Fruit fly (Drosophila melanogaster) whole organism, embryonic: ENCODE measurements around the gene CG31126.

Source experiments
- Aef1 ChIP-seq: fragments of 200-800 bp; sonication (Bioruptor generic); IDR thresholded peaks from 3 replicates; pipeline ENCODE4 v1.3.6; 2022; ENCODE audit warnings: missing biosample characterization, missing genetic modification characterization
- Bteb2 ChIP-seq: fragments of 200-800 bp; sonication (Bioruptor generic); optimal IDR thresholded peaks from 2 replicates; lab custom pipeline; 2016; ENCODE audit warnings: missing biosample characterization, missing genetic modification characterization
- CG10147 ChIP-seq: fragments of 200-800 bp; sonication (Bioruptor generic); optimal IDR thresholded peaks from 2 replicates; lab custom pipeline; 2019; ENCODE audit warnings: missing biosample characterization, mild to moderate bottlenecking, missing genetic modification characterization, moderate library complexity
- CG10366 ChIP-seq: fragments of 200-800 bp; sonication (Bioruptor generic); IDR thresholded peaks from 2 replicates; pipeline ENCODE4 v1.3.6; 2022; ENCODE audit warnings: missing biosample characterization, missing genetic modification characterization
- CG10543 ChIP-seq: fragments of 200-800 bp; sonication (Bioruptor generic); optimal IDR thresholded peaks from 3 replicates; lab custom pipeline; 2017; ENCODE audit warnings: missing biosample characterization, mild to moderate bottlenecking, missing genetic modification characterization, moderate library complexity
- CG11085 ChIP-seq: fragments of 200-800 bp; sonication (Bioruptor generic); IDR thresholded peaks from 2 replicates; pipeline ENCODE4 v1.3.6; 2022; ENCODE audit warnings: missing biosample characterization, missing genetic modification characterization
- CG11247 ChIP-seq: fragments of 200-800 bp; sonication (Bioruptor generic); IDR thresholded peaks from 2 replicates; pipeline ENCODE4 v1.3.6; 2022; ENCODE audit warnings: missing biosample characterization, missing genetic modification characterization
- CG11696 ChIP-seq: fragments of 200-800 bp; sonication (Bioruptor generic); IDR thresholded peaks from 2 replicates; pipeline ENCODE4 v1.3.6; 2022; ENCODE audit warnings: missing biosample characterization, missing genetic modification characterization
- CG12071 ChIP-seq: fragments of 200-800 bp; sonication (Bioruptor generic); optimal IDR thresholded peaks from 3 replicates; lab custom pipeline; 2018; ENCODE audit warnings: missing biosample characterization, mild to moderate bottlenecking, missing genetic modification characterization
- CG13287 ChIP-seq: fragments of 200-800 bp; sonication (Bioruptor generic); IDR thresholded peaks from 2 replicates; pipeline ENCODE4 v1.3.6; 2022; ENCODE audit warnings: missing biosample characterization, missing genetic modification characterization; ENCODE audit not compliant: partially characterized antibody
- CG14710 ChIP-seq: fragments of 200-800 bp; sonication (Bioruptor generic); optimal IDR thresholded peaks from 3 replicates; lab custom pipeline; 2019; ENCODE audit warnings: missing biosample characterization, mild to moderate bottlenecking, missing genetic modification characterization, moderate library complexity
- CG1529 ChIP-seq: fragments of 200-800 bp; sonication (Bioruptor generic); optimal IDR thresholded peaks from 3 replicates; lab custom pipeline; 2018; ENCODE audit warnings: missing biosample characterization, missing genetic modification characterization
- CG16815 ChIP-seq: fragments of 200-800 bp; sonication (Bioruptor generic); optimal IDR thresholded peaks from 3 replicates; lab custom pipeline; 2017; ENCODE audit warnings: missing biosample characterization, mild to moderate bottlenecking, missing genetic modification characterization
- CG16863 ChIP-seq: fragments of 200-800 bp; sonication (Bioruptor generic); optimal IDR thresholded peaks from 3 replicates; lab custom pipeline; 2016; ENCODE audit warnings: missing biosample characterization, missing genetic modification characterization
- CG17802 ChIP-seq: fragments of 200-800 bp; sonication (Bioruptor generic); optimal IDR thresholded peaks from 2 replicates; lab custom pipeline; 2018; ENCODE audit warnings: missing biosample characterization, mild to moderate bottlenecking, missing genetic modification characterization, moderate library complexity
- CG18011 ChIP-seq: fragments of 200-800 bp; sonication (Bioruptor generic); optimal IDR thresholded peaks from 2 replicates; lab custom pipeline; 2017; ENCODE audit warnings: missing biosample characterization, missing genetic modification characterization, mild to moderate bottlenecking, moderate library complexity, missing genotype
- CG30403 ChIP-seq: fragments of 200-800 bp; sonication (Bioruptor generic); optimal IDR thresholded peaks from 3 replicates; lab custom pipeline; 2016; ENCODE audit warnings: missing biosample characterization, missing genetic modification characterization
- CG32532 ChIP-seq: fragments of 200-800 bp; sonication (Bioruptor generic); IDR thresholded peaks from 2 replicates; pipeline ENCODE4 v1.3.6; 2022; ENCODE audit warnings: missing biosample characterization, missing genetic modification characterization
- CG32772 ChIP-seq: fragments of 200-800 bp; sonication (Bioruptor generic); IDR thresholded peaks from 2 replicates; pipeline ENCODE4 v1.3.6; 2022; ENCODE audit warnings: missing biosample characterization, missing genetic modification characterization
- CG4617 ChIP-seq: fragments of 200-800 bp; sonication (Bioruptor generic); optimal IDR thresholded peaks from 3 replicates; lab custom pipeline; 2016; ENCODE audit warnings: missing biosample characterization, missing genetic modification characterization, borderline replicate concordance
- CG5180 ChIP-seq: fragments of 200-800 bp; sonication (Bioruptor generic); optimal IDR thresholded peaks from 3 replicates; lab custom pipeline; 2017; ENCODE audit warnings: missing biosample characterization, missing genetic modification characterization, mild to moderate bottlenecking, moderate library complexity, missing genetic modification reagents
- CG7839 ChIP-seq: fragments of 200-800 bp; sonication (Bioruptor generic); optimal IDR thresholded peaks from 3 replicates; lab custom pipeline; 2018; ENCODE audit warnings: missing biosample characterization, mild to moderate bottlenecking, missing genetic modification characterization, moderate library complexity
- CG7963 ChIP-seq: fragments of 200-800 bp; sonication (Bioruptor generic); IDR thresholded peaks from 3 replicates; pipeline ENCODE4 v1.3.6; 2022; ENCODE audit warnings: missing biosample characterization, missing genetic modification characterization; ENCODE audit not compliant: partially characterized antibody
- CG8359 ChIP-seq: fragments of 200-800 bp; sonication (Bioruptor generic); optimal IDR thresholded peaks from 2 replicates; lab custom pipeline; 2017; ENCODE audit warnings: missing biosample characterization, mild to moderate bottlenecking, missing genetic modification characterization, borderline replicate concordance
- CG9932 ChIP-seq: fragments of 200-800 bp; sonication (Bioruptor generic); IDR thresholded peaks from 2 replicates; pipeline ENCODE4 v1.3.6; 2022; ENCODE audit warnings: missing biosample characterization, missing genetic modification characterization
- Dp ChIP-seq: fragments of 200-800 bp; sonication (Bioruptor generic); optimal IDR thresholded peaks from 2 replicates; lab custom pipeline; 2018; ENCODE audit warnings: missing biosample characterization, mild to moderate bottlenecking, missing genetic modification characterization, moderate library complexity
- E2f2 ChIP-seq: fragments of 200-800 bp; sonication (Bioruptor generic); IDR thresholded peaks from 2 replicates; pipeline ENCODE4 v1.3.6; 2022; ENCODE audit warnings: missing biosample characterization, missing genetic modification characterization
- Ets97D ChIP-seq: fragments of 200-800 bp; sonication (Bioruptor generic); optimal IDR thresholded peaks from 3 replicates; lab custom pipeline; 2016; ENCODE audit warnings: missing biosample characterization, missing genetic modification characterization
- Fer2 ChIP-seq: fragments of 200-800 bp; sonication (Bioruptor generic); optimal IDR thresholded peaks from 2 replicates; lab custom pipeline; 2018; ENCODE audit warnings: missing biosample characterization, mild to moderate bottlenecking, missing genetic modification characterization, moderate library complexity
- HmgD ChIP-seq: fragments of 200-800 bp; sonication (Bioruptor generic); optimal IDR thresholded peaks from 3 replicates; lab custom pipeline; 2016; ENCODE audit warnings: missing biosample characterization, missing genetic modification characterization
- MESR4 ChIP-seq: fragments of 200-800 bp; sonication (Bioruptor generic); optimal IDR thresholded peaks from 2 replicates; lab custom pipeline; 2018; ENCODE audit warnings: missing biosample characterization, mild to moderate bottlenecking, missing genetic modification characterization, moderate library complexity
- NC2β ChIP-seq: fragments of 200-800 bp; sonication (Bioruptor generic); optimal IDR thresholded peaks from 2 replicates; lab custom pipeline; 2016; ENCODE audit warnings: missing biosample characterization, missing genetic modification characterization
- Ptx1 ChIP-seq: fragments of 200-800 bp; sonication (Bioruptor generic); IDR thresholded peaks from 2 replicates; pipeline ENCODE4 v1.3.6; 2022; ENCODE audit warnings: missing biosample characterization, missing genetic modification characterization
- Scr ChIP-seq: fragments of 200-800 bp; sonication (Bioruptor generic); IDR thresholded peaks from 2 replicates; pipeline ENCODE4 v1.3.6; 2022; ENCODE audit warnings: missing biosample characterization, missing genetic modification characterization; ENCODE audit not compliant: partially characterized antibody
- abd-A ChIP-seq: fragments of 200-800 bp; sonication (Bioruptor generic); optimal IDR thresholded peaks from 3 replicates; lab custom pipeline; 2019; ENCODE audit warnings: missing biosample characterization, mild to moderate bottlenecking, missing genetic modification characterization, moderate library complexity
- btn ChIP-seq: fragments of 200-800 bp; sonication (Bioruptor generic); optimal IDR thresholded peaks from 2 replicates; lab custom pipeline; 2016; ENCODE audit warnings: missing biosample characterization, missing genetic modification characterization
- ci ChIP-seq: fragments of 200-800 bp; sonication (Bioruptor generic); IDR thresholded peaks from 3 replicates; pipeline ENCODE4 v1.3.6; 2022; ENCODE audit warnings: missing biosample characterization, missing genetic modification characterization
- crol ChIP-seq: fragments of 200-800 bp; sonication (Bioruptor generic); IDR thresholded peaks from 2 replicates; pipeline ENCODE4 v1.3.6; 2022; ENCODE audit warnings: missing biosample characterization, missing genetic modification characterization
- dysf ChIP-seq: fragments of 200-800 bp; sonication (Bioruptor generic); IDR thresholded peaks from 3 replicates; pipeline ENCODE4 v1.3.6; 2022; ENCODE audit warnings: missing biosample characterization, missing genetic modification characterization
- emc ChIP-seq: fragments of 200-800 bp; sonication (Bioruptor generic); optimal IDR thresholded peaks from 2 replicates; lab custom pipeline; 2016; ENCODE audit warnings: missing biosample characterization, missing genetic modification characterization
- ewg ChIP-seq: fragments of 200-800 bp; sonication (Bioruptor generic); optimal IDR thresholded peaks from 3 replicates; lab custom pipeline; 2017; ENCODE audit warnings: mild to moderate bottlenecking, missing biosample characterization, missing genetic modification reagents, missing genetic modification characterization
- fd96Cb ChIP-seq: fragments of 200-800 bp; sonication (Bioruptor generic); optimal IDR thresholded peaks from 2 replicates; lab custom pipeline; 2018; ENCODE audit warnings: missing biosample characterization, mild to moderate bottlenecking, missing genetic modification characterization, moderate library complexity
- kah ChIP-seq: fragments of 200-800 bp; sonication (Bioruptor generic); optimal IDR thresholded peaks from 2 replicates; lab custom pipeline; 2018; ENCODE audit warnings: missing biosample characterization, mild to moderate bottlenecking, missing genetic modification characterization
- knrl ChIP-seq: fragments of 200-800 bp; sonication (Bioruptor generic); IDR thresholded peaks from 3 replicates; pipeline ENCODE4 v1.3.6; 2022; ENCODE audit warnings: missing biosample characterization, missing genetic modification characterization; ENCODE audit not compliant: partially characterized antibody
- org-1 ChIP-seq: fragments of 200-800 bp; sonication (Bioruptor generic); optimal IDR thresholded peaks from 2 replicates; lab custom pipeline; 2017; ENCODE audit warnings: missing biosample characterization, missing genetic modification characterization
- prd ChIP-seq, 3 experiments: fragments of >200 bp in 2 of 3; fragments of 200-800 bp in 1 of 3; sonication (Bioruptor generic) in 1 of 3; optimal IDR thresholded peaks in 2 of 3; IDR thresholded peaks in 1 of 3; 2 replicates in 2 of 3; 3 replicates in 1 of 3; pipeline versions ENCODE4 v1.3.6 to Lab custom; 2017 to 2022; ENCODE audit warnings: missing biosample characterization in 1 of 3, missing genetic modification characterization in 1 of 3
- ranshi ChIP-seq: fragments of 200-800 bp; sonication (Bioruptor generic); IDR thresholded peaks from 2 replicates; pipeline ENCODE4 v1.3.6; 2022; ENCODE audit warnings: missing biosample characterization, missing genetic modification characterization
- sd ChIP-seq: fragments of 200-800 bp; sonication (Bioruptor generic); optimal IDR thresholded peaks from 3 replicates; lab custom pipeline; 2018; ENCODE audit warnings: missing biosample characterization, mild to moderate bottlenecking, missing genetic modification characterization, moderate library complexity
- so ChIP-seq: fragments of 200-800 bp; sonication (Bioruptor generic); IDR thresholded peaks from 3 replicates; pipeline ENCODE4 v1.3.6; 2022; ENCODE audit warnings: missing biosample characterization, missing genetic modification characterization
- vvl ChIP-seq: fragments of 200-800 bp; sonication (Bioruptor generic); IDR thresholded peaks from 2 replicates; pipeline ENCODE4 v1.3.6; 2022; ENCODE audit warnings: missing biosample characterization, missing genetic modification characterization

Gene CG31126

DNA sequence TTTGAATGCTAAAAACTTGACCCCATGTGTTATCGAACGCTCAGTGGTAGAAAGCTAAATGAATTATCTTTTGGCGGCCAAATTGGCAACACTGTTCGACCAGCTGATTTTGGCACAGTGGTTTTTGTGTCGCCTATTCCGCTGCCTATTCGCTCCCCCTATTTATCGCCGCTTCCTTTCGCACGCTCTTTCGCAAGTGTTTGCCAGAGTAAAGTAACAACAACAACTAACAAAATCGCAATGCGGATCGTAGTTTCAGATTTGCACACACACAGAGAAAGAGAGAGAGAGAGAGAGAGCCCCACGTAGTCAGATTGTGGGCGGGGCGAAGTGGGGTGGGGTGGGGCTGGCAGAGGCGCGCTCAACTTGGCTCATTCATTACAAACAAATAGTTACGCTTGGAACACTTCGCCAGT lies 8.4 kb upstream of the CG31126 start:
- TF ChIP-seq CG7963 (GFP tag; lab: Robert Waterston, UW) (no peak), CG9932 (GFP tag; lab: Robert Waterston, UW) (peak; percentile 19; the same call in 1 of the 2 replicates), vvl (GFP tag; lab: Robert Waterston, UW) (no peak), Ets97D (GFP tag; lab: Kevin White, UChicago) (no peak), ewg (GFP tag; lab: Kevin White, UChicago) (no peak), CG32532 (GFP tag; lab: Robert Waterston, UW) (peak; percentile 39; the same call in 1 of the 2 replicates), crol (GFP tag; lab: Robert Waterston, UW) (peak; percentile 86), btn (GFP tag; lab: Kevin White, UChicago) (no peak), CG18011 (peak; percentile 80), MESR4 (peak; percentile 8), abd-A (tag; lab: Kevin White, UChicago) (no peak), ci (GFP tag; lab: Robert Waterston, UW) (no peak), NC2β (GFP tag; lab: Kevin White, UChicago) (no peak), Bteb2 (GFP tag; lab: Kevin White, UChicago) (no peak), CG12071 (GFP tag; lab: Kevin White, UChicago) (no peak), dysf (GFP tag; lab: Robert Waterston, UW) (0 out of 3 replicates have a peak, but pooled peaks have one; percentile 19), org-1 (no peak), CG10147 (GFP tag; lab: Kevin White, UChicago) (no peak), CG10543 (GFP tag; lab: Kevin White, UChicago) (peak; percentile 53), kah (GFP tag; lab: Kevin White, UChicago) (no peak), CG10366 (GFP tag; lab: Robert Waterston, UW) (no peak), CG13287 (peak; percentile 55), knrl (GFP tag; lab: Robert Waterston, UW) (no peak), CG14710 (tag; lab: Kevin White, UChicago) (no peak), CG4617 (GFP tag; lab: Kevin White, UChicago) (no peak), E2f2 (GFP tag; lab: Robert Waterston, UW) (0 out of 2 replicates have a peak, but pooled peaks have one; percentile 25), CG7839 (tag; lab: Kevin White, UChicago) (no peak), CG11247 (GFP tag; lab: Robert Waterston, UW) (no peak), sd (no peak), CG32772 (no peak), CG16863 (GFP tag; lab: Kevin White, UChicago) (no peak), CG16815 (GFP tag; lab: Kevin White, UChicago) (no peak), emc (no peak), CG5180 (no peak), Aef1 (no peak), CG17802 (tag; lab: Kevin White, UChicago) (no peak), CG11696 (GFP tag; lab: Robert Waterston, UW) (no peak), CG30403 (GFP tag; lab: Kevin White, UChicago) (no peak), CG1529 (no peak), fd96Cb (tag; lab: Kevin White, UChicago) (no peak), HmgD (GFP tag; lab: Kevin White, UChicago) (no peak), so (GFP tag; lab: Robert Waterston, UW) (no peak), CG8359 (GFP tag; lab: Kevin White, UChicago) (no peak), Scr (GFP tag; lab: Robert Waterston, UW) (no peak), Ptx1 (no peak), Dp (GFP tag; lab: Kevin White, UChicago) (peak; percentile 11), ranshi (GFP tag; lab: Robert Waterston, UW) (0 out of 2 replicates have a peak, but pooled peaks have one; percentile 16), Fer2 (tag; lab: Kevin White, UChicago) (no peak), CG11085 (GFP tag; lab: Robert Waterston, UW) (no peak), prd (optimal IDR thresholded peaks at IDR 0.05; lab: Kevin White, UChicago) (no peak), prd (GFP tag; IDR thresholded peaks at IDR 0.05; lab: Robert Waterston, UW) (no peak)
